7 worm cellular contexts compared by ENCODE assay signal in genomic region chrV:17749181-17749580, ce11.
TF ChIP-seq lines count a peak whose summit lies in the region.

Gene R12G8.1 (minus strand): TSS chrV:17749243.

TF ChIP-seq in whole organism, L1 larva, 84 proteins besides CTCF, POLR2A, EP300 and RAD21 (continues in another document):
- TF ChIP-seq nhr-19 (GFP tag; conservative IDR thresholded peaks at IDR 0.05; lab: Robert Waterston, UW) (no peak), ces-1 (GFP tag; optimal IDR thresholded peaks at IDR 0.05; lab: Kevin White, UChicago) (peak; percentile 66), alr-1 (tag; optimal IDR thresholded peaks at IDR 0.05; lab: Kevin White, UChicago; ENCODE audit: borderline replicate concordance) (no peak), efl-3 (GFP tag; optimal IDR thresholded peaks at IDR 0.05; lab: Kevin White, UChicago) (no peak), snu-23 (GFP tag; optimal IDR thresholded peaks at IDR 0.05; lab: Kevin White, UChicago) (no peak), egl-13 (tag; optimal IDR thresholded peaks at IDR 0.05; lab: Kevin White, UChicago) (no peak), C04F5.9 (tag; optimal IDR thresholded peaks at IDR 0.05; lab: Kevin White, UChicago) (no peak), unc-86 (tag; optimal IDR thresholded peaks at IDR 0.05; lab: Kevin White, UChicago) (no peak), nhr-11 (tag; optimal IDR thresholded peaks at IDR 0.05; lab: Kevin White, UChicago) (no peak), swsn-7 (tag; optimal IDR thresholded peaks at IDR 0.05; lab: Kevin White, UChicago) (no peak), lsy-2 (tag; optimal IDR thresholded peaks at IDR 0.05; lab: Kevin White, UChicago) (peak in 1 of 2 experiments; percentile 1), nhr-85 (tag; lab: Kevin White, UChicago) (no peak), fkh-10 (GFP tag; optimal IDR thresholded peaks at IDR 0.05; lab: Kevin White, UChicago) (peak; percentile 89)

TF ChIP-seq in whole organism, L2 larva, 48 proteins besides CTCF, POLR2A, EP300 and RAD21 (continues in another document):
- TF ChIP-seq elt-3 (tag; optimal IDR thresholded peaks at IDR 0.05; lab: Kevin White, UChicago) = no peak
- TF ChIP-seq lsy-2 (tag; optimal IDR thresholded peaks at IDR 0.05; lab: Kevin White, UChicago) = no peak
- no peak for TF ChIP-seq zag-1 (tag; optimal IDR thresholded peaks at IDR 0.05; lab: Kevin White, UChicago)
- TF ChIP-seq nhr-11 (tag; optimal IDR thresholded peaks at IDR 0.05; lab: Kevin White, UChicago) = no peak
- TF ChIP-seq mab-5 (tag; optimal IDR thresholded peaks at IDR 0.05; lab: Kevin White, UChicago) = no peak
- TF ChIP-seq nhr-6 (tag; optimal IDR thresholded peaks at IDR 0.05; lab: Kevin White, UChicago) = no peak
- peak; percentile 45 for TF ChIP-seq sma-9 (GFP tag; optimal IDR thresholded peaks at IDR 0.05; lab: Kevin White, UChicago)
- TF ChIP-seq sma-9 (tag; optimal IDR thresholded peaks at IDR 0.05; lab: Kevin White, UChicago) = no peak
- peak; percentile 5 for TF ChIP-seq sem-4 (tag; optimal IDR thresholded peaks at IDR 0.05; lab: Kevin White, UChicago)
- TF ChIP-seq F13H6.1 (tag; optimal IDR thresholded peaks at IDR 0.05; lab: Kevin White, UChicago) = peak; percentile 33
- no peak for TF ChIP-seq elt-1 (tag; optimal IDR thresholded peaks at IDR 0.05; lab: Kevin White, UChicago)
- no peak for TF ChIP-seq sma-3 (GFP tag; optimal IDR thresholded peaks at IDR 0.05; lab: Kevin White, UChicago)
- TF ChIP-seq skn-1 (tag; optimal IDR thresholded peaks at IDR 0.05; lab: Kevin White, UChicago) = no peak
- TF ChIP-seq mdl-1 (tag; optimal IDR thresholded peaks at IDR 0.05; lab: Kevin White, UChicago) = peak in 1 of 2 experiments; percentile 5

TF ChIP-seq in whole organism, L3 larva, 47 proteins besides CTCF, POLR2A, EP300 and RAD21:
- TF ChIP-seq unc-39 (tag; optimal IDR thresholded peaks at IDR 0.05; lab: Kevin White, UChicago) (no peak), fkh-10 (GFP tag; optimal IDR thresholded peaks at IDR 0.05; lab: Kevin White, UChicago) (peak; percentile 79)

TF ChIP-seq in whole organism, L4 larva, 104 proteins besides CTCF, POLR2A, EP300 and RAD21:
- TF ChIP-seq set-16 (GFP tag; IDR thresholded peaks at IDR 0.05; lab: Robert Waterston, UW) (peak; percentile 49), arid-1 (GFP tag; conservative IDR thresholded peaks at IDR 0.05; lab: Robert Waterston, UW) (no peak), rbr-2 (tag; optimal IDR thresholded peaks at IDR 0.05; lab: Kevin White, UChicago) (peak; percentile 17), lin-15B (tag; optimal IDR thresholded peaks at IDR 0.05; lab: Kevin White, UChicago) (no peak), madf-5 (GFP tag; IDR thresholded peaks at IDR 0.05; lab: Robert Waterston, UW) (no peak), R02D3.7 (tag; optimal IDR thresholded peaks at IDR 0.05; lab: Kevin White, UChicago) (no peak), fos-1 (tag; optimal IDR thresholded peaks at IDR 0.05; lab: Kevin White, UChicago) (no peak), ces-1 (GFP tag; optimal IDR thresholded peaks at IDR 0.05; lab: Kevin White, UChicago) (peak; percentile 86), attf-4 (tag; optimal IDR thresholded peaks at IDR 0.05; lab: Kevin White, UChicago) (no peak), nhr-76 (tag; optimal IDR thresholded peaks at IDR 0.05; lab: Kevin White, UChicago) (no peak), ctbp-1 (GFP tag; IDR thresholded peaks at IDR 0.05; lab: Robert Waterston, UW) (peak; percentile 70), ceh-32 (tag; optimal IDR thresholded peaks at IDR 0.05; lab: Kevin White, UChicago; ENCODE audit: poor library complexity) (peak; percentile 26), zfp-2 (tag; optimal IDR thresholded peaks at IDR 0.05; lab: Kevin White, UChicago) (no peak), fkh-10 (GFP tag; optimal IDR thresholded peaks at IDR 0.05; lab: Kevin White, UChicago) (peak; percentile 88)

TF ChIP-seq in whole organism, late embryonic, 69 proteins besides CTCF, POLR2A, EP300 and RAD21:
- TF ChIP-seq ceh-22 (tag; optimal IDR thresholded peaks at IDR 0.05; lab: Kevin White, UChicago) = no peak
- TF ChIP-seq unc-42 (tag; optimal IDR thresholded peaks at IDR 0.05; lab: Kevin White, UChicago) = peak; percentile 98
- no peak for TF ChIP-seq T23F11.4 (GFP tag; optimal IDR thresholded peaks at IDR 0.05; lab: Kevin White, UChicago)
- no peak for TF ChIP-seq unc-86 (tag; optimal IDR thresholded peaks at IDR 0.05; lab: Kevin White, UChicago)
- no peak for TF ChIP-seq Y22D7AL.16 (tag; optimal IDR thresholded peaks at IDR 0.05; lab: Kevin White, UChicago)
- TF ChIP-seq pag-3 (tag; optimal IDR thresholded peaks at IDR 0.05; lab: Kevin White, UChicago; ENCODE audit: borderline replicate concordance) = peak; percentile 1

TF ChIP-seq in whole organism, mixed stage, embryonic, 35 proteins besides CTCF, POLR2A, EP300 and RAD21:
- TF ChIP-seq cnd-1 (tag; optimal IDR thresholded peaks at IDR 0.05; lab: Kevin White, UChicago) (no peak), drap-1 (GFP tag; optimal IDR thresholded peaks at IDR 0.05; lab: Kevin White, UChicago) (peak; percentile 44), ces-1 (GFP tag; optimal IDR thresholded peaks at IDR 0.05; lab: Kevin White, UChicago) (peak; percentile 82), blmp-1 (tag; optimal IDR thresholded peaks at IDR 0.05; lab: Kevin White, UChicago) (no peak), elt-1 (tag; optimal IDR thresholded peaks at IDR 0.05; lab: Kevin White, UChicago; ENCODE audit: borderline replicate concordance, insufficient read depth) (no peak), lin-13 (tag; optimal IDR thresholded peaks at IDR 0.05; lab: Kevin White, UChicago) (no peak)

TF ChIP-seq in whole organism, young adult, 124 proteins besides CTCF, POLR2A, EP300 and RAD21:
- TF ChIP-seq K11D2.4 (GFP tag; IDR thresholded peaks at IDR 0.05; lab: Robert Waterston, UW) (0 out of 2 replicates have a peak, but pooled peaks have one; percentile 19), egl-44 (GFP tag; IDR thresholded peaks at IDR 0.05; lab: Robert Waterston, UW) (no peak), zfh-2 (GFP tag; conservative IDR thresholded peaks at IDR 0.05; lab: Robert Waterston, UW) (peak; percentile 76)
